Fruit fly (Drosophila melanogaster): ENCODE results near the gene CG15202.

The CG15202 gene

DNA sequence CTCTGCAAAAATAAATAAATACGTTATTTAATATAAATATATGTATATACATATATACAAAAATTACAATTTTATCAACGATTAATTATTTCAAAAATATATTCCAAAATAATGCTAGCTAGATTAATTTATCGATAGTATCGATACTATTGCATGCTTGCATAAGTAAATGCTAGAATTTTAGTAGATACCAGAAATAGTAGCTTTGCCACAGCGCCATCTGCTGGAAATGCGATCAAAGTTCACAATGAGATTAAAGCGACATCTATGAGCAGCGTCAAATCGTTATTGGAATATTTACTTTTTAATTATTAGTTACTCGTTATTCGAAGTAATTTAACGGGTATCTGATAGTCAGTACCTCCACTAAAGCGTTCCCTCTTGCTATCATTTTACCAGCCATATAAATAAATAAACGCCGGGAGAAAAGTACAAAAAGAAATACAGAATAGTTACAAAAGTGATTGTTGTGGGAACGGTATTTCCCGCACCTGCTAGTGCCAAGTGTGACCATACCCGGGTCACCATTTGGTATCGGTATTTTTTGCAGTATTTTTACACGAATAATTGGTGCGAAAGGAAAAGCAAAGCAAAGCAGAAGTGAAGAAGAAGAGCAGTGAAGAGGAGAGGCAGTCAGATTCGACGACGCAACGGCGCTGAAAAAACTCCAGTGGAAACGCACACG lies 11.6 kb downstream of the CG15202 start, which contains the start of the genes rtv and Dlic (continued):
- peak; percentile 45 for TF ChIP-seq CG17829 (tag; optimal IDR thresholded peaks at IDR 0.05)
- TF ChIP-seq gem (tag; optimal IDR thresholded peaks at IDR 0.05) = peak; percentile 20
- peak; percentile 22 for TF ChIP-seq CG33213 (GFP tag; optimal IDR thresholded peaks at IDR 0.05)
- 0 out of 3 replicates have a peak, but pooled peaks have one; percentile 13 for TF ChIP-seq otp (GFP tag; IDR thresholded peaks at IDR 0.05)
- TF ChIP-seq CG4707 (GFP tag; optimal IDR thresholded peaks at IDR 0.05) = no peak
- peak; percentile 47 for TF ChIP-seq Xbp1 (GFP tag; optimal IDR thresholded peaks at IDR 0.05)
- no peak for TF ChIP-seq fd64A (GFP tag; optimal IDR thresholded peaks at IDR 0.05)
- peak; percentile 45; the same call in 1 of the 3 replicates for TF ChIP-seq vnd (GFP tag; IDR thresholded peaks at IDR 0.05; ENCODE audit: partially characterized antibody)
- peak; percentile 44 for TF ChIP-seq CG11504 (tag; optimal IDR thresholded peaks at IDR 0.05)
- TF ChIP-seq Trl (optimal IDR thresholded peaks at IDR 0.05) = no peak
- TF ChIP-seq Trl (GFP tag; optimal IDR thresholded peaks at IDR 0.05) = peak; percentile 10
- TF ChIP-seq CG13287 (GFP tag; IDR thresholded peaks at IDR 0.05; ENCODE audit: partially characterized antibody) = peak; percentile 87
- peak; percentile 92 for TF ChIP-seq CG17385 (GFP tag; optimal IDR thresholded peaks at IDR 0.05)
- TF ChIP-seq CG15514 (GFP tag; optimal IDR thresholded peaks at IDR 0.05) = peak; percentile 48
- peak; percentile 63; the same call in 1 of the 2 replicates for TF ChIP-seq CG31441 (GFP tag; IDR thresholded peaks at IDR 0.05)
- peak; percentile 73; the same call in 1 of the 2 replicates for TF ChIP-seq sna (GFP tag; IDR thresholded peaks at IDR 0.05; ENCODE audit: partially characterized antibody)
- peak; percentile 28 for TF ChIP-seq phol (tag; optimal IDR thresholded peaks at IDR 0.05)
- 0 out of 3 replicates have a peak, but pooled peaks have one; percentile 47 for TF ChIP-seq Opbp (GFP tag; IDR thresholded peaks at IDR 0.05; ENCODE audit: partially characterized antibody)
- TF ChIP-seq Doc3 (GFP tag; IDR thresholded peaks at IDR 0.05; ENCODE audit: partially characterized antibody) = peak; percentile 75
- TF ChIP-seq CG10543 (GFP tag; optimal IDR thresholded peaks at IDR 0.05) = no peak
- no peak for TF ChIP-seq sens-2 (GFP tag; IDR thresholded peaks at IDR 0.05)
- peak; percentile 82 for TF ChIP-seq hbn (GFP tag; IDR thresholded peaks at IDR 0.05; ENCODE audit: partially characterized antibody)
- TF ChIP-seq CG2712 (tag; optimal IDR thresholded peaks at IDR 0.05) = peak; percentile 65
- TF ChIP-seq Rfx (GFP tag; IDR thresholded peaks at IDR 0.05) = peak; percentile 44; the same call in 1 of the 2 replicates
- peak; percentile 25 for TF ChIP-seq Abd-B (GFP tag; optimal IDR thresholded peaks at IDR 0.05)
- peak; percentile 73; the same call in 2 of the 3 replicates for TF ChIP-seq CG11456 (GFP tag; IDR thresholded peaks at IDR 0.05)
- no peak for TF ChIP-seq tio (GFP tag; optimal IDR thresholded peaks at IDR 0.05)
- TF ChIP-seq jumu (GFP tag; optimal IDR thresholded peaks at IDR 0.05) = peak; percentile 11
- no peak for TF ChIP-seq jigr1 (GFP tag; IDR thresholded peaks at IDR 0.05)
- TF ChIP-seq psq (GFP tag; optimal IDR thresholded peaks at IDR 0.05) = peak; percentile 99
- no peak for TF ChIP-seq ab (GFP tag; optimal IDR thresholded peaks at IDR 0.05)
- TF ChIP-seq pho (GFP tag; optimal IDR thresholded peaks at IDR 0.05) = no peak
- TF ChIP-seq CG8290 (GFP tag; optimal IDR thresholded peaks at IDR 0.05) = peak; percentile 52
- TF ChIP-seq CG8290 (tag; optimal IDR thresholded peaks at IDR 0.05) = peak; percentile 17 to 23
- no peak for TF ChIP-seq lbe (GFP tag; optimal IDR thresholded peaks at IDR 0.05)
- TF ChIP-seq tx (GFP tag; optimal IDR thresholded peaks at IDR 0.05) = peak; percentile 0
- TF ChIP-seq CG14710 (tag; optimal IDR thresholded peaks at IDR 0.05) = peak; percentile 63
- TF ChIP-seq CG3995 (GFP tag; optimal IDR thresholded peaks at IDR 0.05) = peak; percentile 96
- peak; percentile 20 for TF ChIP-seq exex (tag; optimal IDR thresholded peaks at IDR 0.05)
- peak; percentile 1 for TF ChIP-seq chn (GFP tag; optimal IDR thresholded peaks at IDR 0.05)
- TF ChIP-seq trem (tag; optimal IDR thresholded peaks at IDR 0.05) = peak; percentile 46
- TF ChIP-seq Ets97D (GFP tag; optimal IDR thresholded peaks at IDR 0.05) = peak; percentile 51
- TF ChIP-seq CG9932 (GFP tag; IDR thresholded peaks at IDR 0.05) = peak; percentile 44
- TF ChIP-seq CG16813 (GFP tag; IDR thresholded peaks at IDR 0.05; ENCODE audit: partially characterized antibody) = peak; percentile 73
- TF ChIP-seq Doc2 (GFP tag; IDR thresholded peaks at IDR 0.05) = no peak
- TF ChIP-seq aop (GFP tag; IDR thresholded peaks at IDR 0.05) = no peak
- peak in 1 of 2 experiments; percentile 10 for TF ChIP-seq chif (GFP tag; optimal IDR thresholded peaks at IDR 0.05)
- TF ChIP-seq CG33557 (GFP tag; optimal IDR thresholded peaks at IDR 0.05) = peak; percentile 6
- no peak for TF ChIP-seq CG1602 (GFP tag; optimal IDR thresholded peaks at IDR 0.05)

Measured in whole organism, embryonic.